Worm (Caenorhabditis elegans) whole organism, L3 larva: ENCODE measurements around the gene nhr-93.

ENCODE experiments used
- R02D3.7 ChIP-seq: fragments of 150-350 bp; optimal IDR thresholded peaks from 2 replicates; lab custom pipeline; 2014; ENCODE audit warnings: missing biosample characterization, missing genetic modification characterization
- aly-2 ChIP-seq: fragments of 150-350 bp; optimal IDR thresholded peaks from 2 replicates; lab custom pipeline; 2014; ENCODE audit warnings: missing biosample characterization, missing genetic modification characterization
- elt-2 ChIP-seq: sonication (generic microtip); optimal IDR thresholded peaks from 2 replicates; lab custom pipeline; 2016; ENCODE audit warnings: missing genetic modification reagents, mild to moderate bottlenecking, missing genetic modification characterization, missing compliant biosample characterization
- nhr-11 ChIP-seq: fragments of 150-350 bp; optimal IDR thresholded peaks from 2 replicates; lab custom pipeline; 2014; ENCODE audit warnings: missing biosample characterization, missing genetic modification characterization
- ztf-4 ChIP-seq: fragments of 150-350 bp; optimal IDR thresholded peaks from 2 replicates; lab custom pipeline; 2014; ENCODE audit warnings: missing biosample characterization, missing genetic modification characterization

DNA sequence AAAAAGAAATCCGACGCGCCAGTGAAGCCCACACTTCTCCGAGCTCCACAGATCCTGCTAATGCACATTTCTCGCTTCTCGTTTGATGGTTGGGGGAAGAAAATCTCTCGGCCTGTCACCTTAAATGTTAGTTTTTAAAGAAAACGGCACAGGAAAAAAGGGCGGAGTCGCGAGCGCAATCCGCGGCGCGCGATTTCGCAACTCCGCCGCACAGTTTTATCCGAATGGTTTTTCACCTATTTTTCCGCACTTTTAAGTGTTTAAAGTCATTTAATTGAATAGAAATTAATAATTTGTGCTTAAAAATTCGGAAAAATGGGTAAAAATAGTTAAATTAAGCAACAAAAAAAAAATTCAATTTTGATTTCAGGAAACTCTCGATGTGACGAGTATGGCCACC is 49.4 kb upstream of the nhr-93 start:
- TF ChIP-seq ztf-4 (tag; lab: Kevin White, UChicago), result no peak
- no peak for TF ChIP-seq nhr-11 (tag; lab: Kevin White, UChicago)
- TF ChIP-seq aly-2, result no peak
- TF ChIP-seq elt-2 (tag; lab: Kevin White, UChicago), result peak; percentile 20
- TF ChIP-seq R02D3.7 (tag; lab: Kevin White, UChicago), result no peak
